Worm (Caenorhabditis elegans) whole organism, L4 larva: ENCODE measurements around the gene ZK228.3.

ENCODE experiments used
- D1046.2 ChIP-seq: fragments of 200-800 bp; sonication (Bioruptor generic); IDR thresholded peaks from 2 replicates; pipeline ENCODE4 v1.3.6; 2022; ENCODE audit warnings: missing genetic modification characterization, missing compliant biosample characterization
- F37D6.2 ChIP-seq: sonication (generic microtip); optimal IDR thresholded peaks from 2 replicates; lab custom pipeline; 2016; ENCODE audit warnings: mild to moderate bottlenecking, missing genetic modification characterization, missing compliant biosample characterization
- T20F7.1 ChIP-seq: fragments of 200-800 bp; sonication (Bioruptor generic); optimal IDR thresholded peaks from 2 replicates; lab custom pipeline; 2018; ENCODE audit warnings: mild to moderate bottlenecking, missing genetic modification characterization, missing compliant biosample characterization
- Y5F2A.4 ChIP-seq: fragments of 200-800 bp; sonication (Bioruptor generic); optimal IDR thresholded peaks from 2 replicates; lab custom pipeline; 2018; ENCODE audit warnings: mild to moderate bottlenecking, missing genetic modification characterization, missing compliant biosample characterization
- ZK337.2 ChIP-seq: fragments of 200-800 bp; sonication (Bioruptor generic); IDR thresholded peaks from 2 replicates; pipeline ENCODE4 v1.3.6; 2022; ENCODE audit warnings: missing genetic modification reagents, missing genetic modification characterization, missing compliant biosample characterization
- aha-1 ChIP-seq: fragments of 150-350 bp; peaks from one replicate; lab custom pipeline; 2014; ENCODE audit warnings: missing biosample characterization, missing genetic modification characterization
- ama-1 ChIP-seq: fragments of 150-350 bp; optimal IDR thresholded peaks from 2 replicates; lab custom pipeline; 2014; ENCODE audit warnings: inconsistent platforms, mixed read lengths
- arid-1 ChIP-seq: fragments of 200-800 bp; sonication (Bioruptor generic); conservative IDR thresholded peaks from 2 replicates; pipeline ENCODE4 v1.3.6; 2022; ENCODE audit warnings: missing genetic modification reagents, missing genetic modification characterization, missing compliant biosample characterization
- ceh-28 ChIP-seq: fragments of 150-350 bp; optimal IDR thresholded peaks from 2 replicates; lab custom pipeline; 2014; ENCODE audit warnings: missing biosample characterization, missing genetic modification reagents, missing genetic modification characterization
- ceh-44 ChIP-seq: fragments of 200-800 bp; sonication (Bioruptor generic); IDR thresholded peaks from 2 replicates; pipeline ENCODE4 v1.3.6; 2022; ENCODE audit warnings: missing genetic modification reagents, missing genetic modification characterization, missing compliant biosample characterization
- ces-1 ChIP-seq: fragments of 150-350 bp; sonication (generic microtip); optimal IDR thresholded peaks from 4 replicates; lab custom pipeline; 2014; ENCODE audit warnings: missing biosample characterization, missing genetic modification reagents, missing genetic modification characterization
- dpl-1 ChIP-seq: fragments of 150-350 bp; optimal IDR thresholded peaks from 2 replicates; lab custom pipeline; 2014; ENCODE audit warnings: missing biosample characterization, missing genetic modification reagents, missing genetic modification characterization
- duxl-1 ChIP-seq: sonication (generic microtip); optimal IDR thresholded peaks from 2 replicates; lab custom pipeline; 2016; ENCODE audit warnings: mild to moderate bottlenecking, missing genetic modification characterization, moderate library complexity, missing compliant biosample characterization; ENCODE audit not compliant: poor library complexity
- egl-43 ChIP-seq: fragments of 200-800 bp; sonication (Bioruptor generic); IDR thresholded peaks from 2 replicates; pipeline ENCODE4 v1.3.6; 2022; ENCODE audit warnings: missing genetic modification reagents, missing genetic modification characterization, missing compliant biosample characterization
- hif-1 ChIP-seq, 2 experiments: sonication (generic microtip); optimal IDR thresholded peaks; 2 replicates each; lab custom pipeline; 2016 to 2017; ENCODE audit warnings: missing compliant biosample characterization in 2 of 2, missing genetic modification characterization in 2 of 2, missing genetic modification reagents in 2 of 2, missing genotype in 2 of 2, mild to moderate bottlenecking in 1 of 2
- lin-38 ChIP-seq: fragments of 200-800 bp; sonication (Bioruptor generic); IDR thresholded peaks from 2 replicates; pipeline ENCODE4 v1.3.6; 2022; ENCODE audit warnings: missing genetic modification reagents, missing genetic modification characterization, missing compliant biosample characterization
- lsy-2 ChIP-seq, 2 experiments: fragments of 150-350 bp in 1 of 2; sonication (generic microtip) in 1 of 2; optimal IDR thresholded peaks; 2 replicates each; lab custom pipeline; 2014 to 2017; ENCODE audit warnings: missing biosample characterization in 2 of 2, missing genetic modification characterization in 2 of 2
- madf-5 ChIP-seq, 2 experiments: fragments of 200-800 bp; sonication (Bioruptor generic); IDR thresholded peaks; 2 replicates each; pipeline ENCODE4 v1.3.6; 2022; ENCODE audit warnings: missing compliant biosample characterization in 2 of 2, missing genetic modification characterization in 2 of 2
- mdt-29 ChIP-seq: fragments of 200-800 bp; sonication (Bioruptor generic); IDR thresholded peaks from 2 replicates; pipeline ENCODE4 v1.3.6; 2022; ENCODE audit warnings: missing genetic modification reagents, missing genetic modification characterization, missing compliant biosample characterization
- mes-2 ChIP-seq: sonication (generic microtip); optimal IDR thresholded peaks from 2 replicates; lab custom pipeline; 2016; ENCODE audit warnings: missing genotype, mild to moderate bottlenecking, missing genetic modification characterization, missing compliant biosample characterization; ENCODE audit not compliant: poor library complexity, severe bottlenecking
- nhr-48 ChIP-seq: sonication (generic microtip); optimal IDR thresholded peaks from 2 replicates; lab custom pipeline; 2016; ENCODE audit warnings: mild to moderate bottlenecking, missing genetic modification characterization, missing compliant biosample characterization
- pha-4 ChIP-seq, 2 experiments: fragments of 150-350 bp in 1 of 2; fragments of 200-800 bp in 1 of 2; sonication (Bioruptor generic) in 1 of 2; IDR thresholded peaks in 1 of 2; optimal IDR thresholded peaks in 1 of 2; 2 replicates each; pipeline versions ENCODE4 v1.3.6 to Lab custom; 2014 to 2022; ENCODE audit warnings: missing genetic modification characterization in 2 of 2, missing genetic modification reagents in 2 of 2, missing biosample characterization in 1 of 2, missing compliant biosample characterization in 1 of 2
- php-3 ChIP-seq: fragments of 200-800 bp; sonication (Bioruptor generic); IDR thresholded peaks from 2 replicates; pipeline ENCODE4 v1.3.6; 2022; ENCODE audit warnings: missing genetic modification reagents, missing genetic modification characterization, missing compliant biosample characterization
- pqm-1 ChIP-seq: sonication (generic microtip); optimal IDR thresholded peaks from 2 replicates; lab custom pipeline; 2017; ENCODE audit warnings: missing biosample characterization, missing genetic modification characterization
- rbr-2 ChIP-seq: sonication (generic microtip); optimal IDR thresholded peaks from 2 replicates; lab custom pipeline; 2016; ENCODE audit warnings: missing genotype, missing genetic modification characterization, missing compliant biosample characterization
- saeg-2 ChIP-seq: fragments of 200-800 bp; sonication (Bioruptor generic); IDR thresholded peaks from 2 replicates; pipeline ENCODE4 v1.3.6; 2022; ENCODE audit warnings: missing genetic modification reagents, missing genetic modification characterization, missing compliant biosample characterization
- set-16 ChIP-seq: fragments of 200-800 bp; sonication (Bioruptor generic); IDR thresholded peaks from 2 replicates; pipeline ENCODE4 v1.3.6; 2022; ENCODE audit warnings: missing genetic modification reagents, missing genetic modification characterization, missing compliant biosample characterization
- snpc-4 ChIP-seq: fragments of 150-350 bp; optimal IDR thresholded peaks from 2 replicates; lab custom pipeline; 2014; ENCODE audit warnings: missing biosample characterization, missing genetic modification characterization
- tra-1 ChIP-seq: fragments of 200-800 bp; sonication (Bioruptor generic); IDR thresholded peaks from 2 replicates; pipeline ENCODE4 v1.3.6; 2022; ENCODE audit warnings: missing genetic modification reagents, missing genetic modification characterization, missing compliant biosample characterization
- unc-62 ChIP-seq, 3 experiments: fragments of 150-350 bp in 1 of 3; sonication (generic microtip); optimal IDR thresholded peaks in 2 of 3; peaks in 1 of 3; 1 replicate in 1 of 3; 2 replicates in 2 of 3; lab custom pipeline; 2014 to 2017; ENCODE audit warnings: missing biosample characterization in 3 of 3, missing genetic modification characterization in 3 of 3, missing genetic modification reagents in 3 of 3, missing genotype in 1 of 3
- zfp-3 ChIP-seq: fragments of 200-800 bp; sonication (Bioruptor generic); conservative IDR thresholded peaks from 2 replicates; pipeline ENCODE4 v1.3.6; 2022; ENCODE audit warnings: missing genetic modification reagents, missing genetic modification characterization, missing compliant biosample characterization
- ztf-11 ChIP-seq: fragments of 150-350 bp; optimal IDR thresholded peaks from 2 replicates; lab custom pipeline; 2014; ENCODE audit warnings: missing biosample characterization, missing genetic modification characterization
- ztf-7 ChIP-seq: fragments of 150-350 bp; optimal IDR thresholded peaks from 2 replicates; lab custom pipeline; 2014; ENCODE audit warnings: missing biosample characterization, missing genetic modification characterization

The ZK228.3 gene

ce11 chrV:18434961-18435360, 26.1 kb downstream of the ZK228.3 start, which contains the start of gene ZK262.20 (continued):
- TF ChIP-seq nhr-48 (tag; lab: Kevin White, UChicago) (no peak), T20F7.1 (GFP tag; lab: Kevin White, UChicago) (no peak)

DNA sequence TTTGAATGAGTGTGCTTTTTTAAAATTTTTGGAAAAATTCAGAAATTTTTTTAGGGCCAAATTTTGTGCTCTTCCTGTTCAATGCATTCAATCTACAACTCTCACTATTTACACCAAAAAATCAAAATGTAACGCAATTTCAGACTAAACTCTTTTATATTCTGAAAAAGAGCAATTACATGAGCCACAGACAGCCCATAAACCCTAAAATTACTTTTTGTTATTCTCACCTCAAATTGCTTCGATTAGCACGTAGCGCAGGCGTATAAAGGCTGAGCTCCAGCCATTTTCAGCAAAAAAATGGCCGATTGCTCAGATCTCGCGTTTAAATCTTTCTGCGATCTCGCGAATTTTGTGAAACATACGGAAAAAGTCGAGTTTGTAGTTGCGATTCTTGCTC, 29.6 kb downstream of the ZK228.3 start, which contains the start of gene srw-82:
TSS of gene srw-82 (plus strand) at position 301 of the 400 bp plus-strand sequence.
- TF ChIP-seq zfp-3 (GFP tag; lab: Robert Waterston, UW) = no peak
- TF ChIP-seq aha-1 (tag; lab: Kevin White, UChicago) = peak; percentile 89
- TF ChIP-seq arid-1 (GFP tag; lab: Robert Waterston, UW) = no peak
- TF ChIP-seq Y5F2A.4 (GFP tag; lab: Kevin White, UChicago) = no peak

ce11 chrV:18430826-18431225, 30.2 kb downstream of the ZK228.3 start:
- TF ChIP-seq pha-4 (GFP tag; IDR thresholded peaks at IDR 0.05; lab: Robert Waterston, UW) = no peak; the same call in 1 of the 2 replicates
- no peak for TF ChIP-seq pha-4 (tag; optimal IDR thresholded peaks at IDR 0.05; lab: Kevin White, UChicago)
- TF ChIP-seq mes-2 (tag; lab: Kevin White, UChicago) = no peak
- no peak for TF ChIP-seq lsy-2 (tag; optimal IDR thresholded peaks at IDR 0.05; lab: Kevin White, UChicago)
- TF ChIP-seq unc-62 (GFP tag; optimal IDR thresholded peaks at IDR 0.05 in 1 of 2; lab: Kevin White, UChicago) = no peak
- no peak for TF ChIP-seq unc-62 (tag; optimal IDR thresholded peaks at IDR 0.05; lab: Kevin White, UChicago)
- TF ChIP-seq set-16 (GFP tag; lab: Robert Waterston, UW) = peak; percentile 88
- TF ChIP-seq rbr-2 (tag; lab: Kevin White, UChicago) = no peak
- TF ChIP-seq snpc-4 (tag; lab: Kevin White, UChicago) = no peak
- no peak for TF ChIP-seq ama-1 (lab: Kevin White, UChicago)

DNA sequence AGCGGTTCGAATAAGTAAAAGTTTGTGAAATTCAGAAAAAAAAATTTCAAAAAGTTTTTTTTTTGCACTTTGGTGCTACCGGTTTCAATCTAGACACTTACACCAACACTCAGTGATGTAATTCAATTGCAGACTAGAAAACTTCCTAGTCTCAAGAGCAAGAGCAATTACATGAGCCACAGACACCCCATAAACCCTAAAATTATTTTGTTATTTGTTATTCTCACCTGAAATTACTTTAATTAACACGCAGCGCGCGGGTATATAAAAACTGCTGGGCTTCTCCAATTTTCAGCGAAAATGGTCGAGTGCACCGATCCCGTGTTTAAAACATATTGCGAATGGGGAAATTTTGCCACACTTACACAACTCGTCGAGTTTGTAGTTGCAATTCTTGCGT, 34.8 kb downstream of the ZK228.3 start, which contains the start of gene srw-83:
TSS of gene srw-83 (plus strand) at position 301 of the 400 bp plus-strand sequence.
- TF ChIP-seq php-3 = no peak

ce11 chrV:18425544-18425943, 35.5 kb downstream of the ZK228.3 start, which contains the start of gene ZK262.19:
TSS of gene ZK262.19 (minus strand) at chrV:18425644.
- TF ChIP-seq ceh-28 (tag; lab: Kevin White, UChicago) (peak; percentile 10), lin-38 (GFP tag; lab: Robert Waterston, UW) (no peak), ceh-44 (GFP tag; lab: Robert Waterston, UW) (no peak), ces-1 (GFP tag; lab: Kevin White, UChicago) (no peak), F37D6.2 (no peak), ztf-7 (tag; lab: Kevin White, UChicago) (no peak), pha-4 (GFP tag; IDR thresholded peaks at IDR 0.05; lab: Robert Waterston, UW) (no peak), pha-4 (tag; optimal IDR thresholded peaks at IDR 0.05; lab: Kevin White, UChicago) (no peak)

ce11 chrV:18424471-18424870, 36.6 kb downstream of the ZK228.3 start, which contains the start of gene ZK262.4:
TSS of gene ZK262.4 (minus strand) at chrV:18424571.
- TF ChIP-seq madf-5 (GFP tag; IDR thresholded peaks at IDR 0.05; lab: Robert Waterston, UW) = no peak
- TF ChIP-seq egl-43 (GFP tag; lab: Robert Waterston, UW) = no peak
- no peak for TF ChIP-seq hif-1 (tag; optimal IDR thresholded peaks at IDR 0.05; lab: Kevin White, UChicago)
- no peak for TF ChIP-seq ceh-28 (tag; lab: Kevin White, UChicago)
- TF ChIP-seq ztf-11 = no peak
- no peak for TF ChIP-seq pqm-1 (tag; lab: Kevin White, UChicago)
- TF ChIP-seq duxl-1 = no peak
- TF ChIP-seq mes-2 (tag; lab: Kevin White, UChicago) = no peak
- no peak for TF ChIP-seq tra-1 (GFP tag; lab: Robert Waterston, UW)
- TF ChIP-seq aha-1 (tag; lab: Kevin White, UChicago) = no peak
- TF ChIP-seq ztf-7 (tag; lab: Kevin White, UChicago) = no peak
- no peak for TF ChIP-seq D1046.2
- TF ChIP-seq ZK337.2 (GFP tag; lab: Robert Waterston, UW) = no peak
- TF ChIP-seq mdt-29 (GFP tag; lab: Robert Waterston, UW) = no peak
- TF ChIP-seq T20F7.1 (GFP tag; lab: Kevin White, UChicago) = no peak
- TF ChIP-seq snpc-4 (tag; lab: Kevin White, UChicago) = no peak
- no peak for TF ChIP-seq dpl-1 (GFP tag; lab: Kevin White, UChicago)
- TF ChIP-seq saeg-2 (GFP tag; lab: Robert Waterston, UW) = no peak
